Worm (Caenorhabditis elegans) whole organism, L4 larva: ENCODE results near the gene ugt-17.

ENCODE experiments used
- F26F4.8 ChIP-seq: fragments of 200-800 bp; sonication (Bioruptor generic); conservative IDR thresholded peaks from 2 replicates; pipeline ENCODE4 v1.3.6; 2022; ENCODE audit warnings: missing genetic modification characterization, missing compliant biosample characterization
- F49E8.2 ChIP-seq: sonication (generic microtip); optimal IDR thresholded peaks from 2 replicates; lab custom pipeline; 2016; ENCODE audit warnings: missing compliant biosample characterization, mild to moderate bottlenecking, missing genetic modification characterization, borderline replicate concordance
- T26A8.4 ChIP-seq: fragments of 200-800 bp; sonication (Bioruptor generic); IDR thresholded peaks from 2 replicates; pipeline ENCODE4 v1.3.6; 2022; ENCODE audit warnings: missing genetic modification characterization, missing compliant biosample characterization
- Y105C5A.15 ChIP-seq: fragments of 200-800 bp; sonication (Bioruptor generic); IDR thresholded peaks from 2 replicates; pipeline ENCODE4 v1.3.6; 2022; ENCODE audit warnings: missing genetic modification characterization, missing compliant biosample characterization
- aha-1 ChIP-seq: fragments of 150-350 bp; peaks from one replicate; lab custom pipeline; 2014; ENCODE audit warnings: missing biosample characterization, missing genetic modification characterization
- ceh-44 ChIP-seq: fragments of 200-800 bp; sonication (Bioruptor generic); IDR thresholded peaks from 2 replicates; pipeline ENCODE4 v1.3.6; 2022; ENCODE audit warnings: missing genetic modification reagents, missing genetic modification characterization, missing compliant biosample characterization
- dmd-6 ChIP-seq: fragments of 200-800 bp; sonication (Bioruptor generic); IDR thresholded peaks from 2 replicates; pipeline ENCODE4 v1.3.6; 2022; ENCODE audit warnings: missing genetic modification reagents, missing genetic modification characterization, missing compliant biosample characterization
- dmd-9 ChIP-seq: fragments of 200-800 bp; sonication (Bioruptor generic); IDR thresholded peaks from 2 replicates; pipeline ENCODE4 v1.3.6; 2022; ENCODE audit warnings: missing genetic modification reagents, missing genetic modification characterization, missing compliant biosample characterization
- dve-1 ChIP-seq: sonication (generic microtip); optimal IDR thresholded peaks from 2 replicates; lab custom pipeline; 2017; ENCODE audit warnings: antibody characterized with exemption, mild to moderate bottlenecking, missing genetic modification characterization, missing compliant biosample characterization; ENCODE audit not compliant: insufficient read depth
- fkh-10 ChIP-seq: fragments of 150-350 bp; optimal IDR thresholded peaks from 2 replicates; lab custom pipeline; 2014; ENCODE audit warnings: missing biosample characterization, missing genetic modification reagents, missing genetic modification characterization
- hlh-11 ChIP-seq: fragments of 200-800 bp; sonication (Bioruptor generic); optimal IDR thresholded peaks from 2 replicates; lab custom pipeline; 2018; ENCODE audit warnings: mild to moderate bottlenecking, missing genetic modification characterization, missing compliant biosample characterization
- hlh-30 ChIP-seq: sonication (generic microtip); optimal IDR thresholded peaks from 2 replicates; lab custom pipeline; 2017; ENCODE audit warnings: antibody characterized with exemption, mild to moderate bottlenecking, missing genetic modification characterization, missing compliant biosample characterization; ENCODE audit not compliant: insufficient read depth
- lin-13 ChIP-seq: fragments of 150-350 bp; optimal IDR thresholded peaks from 2 replicates; lab custom pipeline; 2014; ENCODE audit warnings: missing biosample characterization, missing genetic modification reagents, missing genetic modification characterization
- lin-29 ChIP-seq: fragments of 200-800 bp; sonication (Bioruptor generic); IDR thresholded peaks from 2 replicates; pipeline ENCODE4 v1.3.6; 2022; ENCODE audit warnings: missing genetic modification reagents, missing genetic modification characterization, missing compliant biosample characterization
- nhr-102 ChIP-seq: sonication (generic microtip); optimal IDR thresholded peaks from 2 replicates; lab custom pipeline; 2016; ENCODE audit warnings: mild to moderate bottlenecking, missing genetic modification characterization, moderate library complexity, missing compliant biosample characterization
- nhr-111 ChIP-seq: fragments of 200-800 bp; sonication (Bioruptor generic); optimal IDR thresholded peaks from 2 replicates; lab custom pipeline; 2018; ENCODE audit warnings: mild to moderate bottlenecking, missing genetic modification characterization, missing compliant biosample characterization
- nhr-237 ChIP-seq: sonication (generic microtip); optimal IDR thresholded peaks from 2 replicates; lab custom pipeline; 2017; ENCODE audit warnings: missing biosample characterization, missing genetic modification characterization
- nhr-28 ChIP-seq: fragments of 150-350 bp; optimal IDR thresholded peaks from 2 replicates; lab custom pipeline; 2014; ENCODE audit warnings: missing biosample characterization, missing genetic modification characterization
- nhr-6 ChIP-seq: fragments of 150-350 bp; optimal IDR thresholded peaks from 2 replicates; lab custom pipeline; 2014; ENCODE audit warnings: missing biosample characterization, missing genetic modification characterization
- nhr-77 ChIP-seq: fragments of 150-350 bp; optimal IDR thresholded peaks from 2 replicates; lab custom pipeline; 2014; ENCODE audit warnings: missing biosample characterization, missing genetic modification characterization
- pha-4 ChIP-seq, 2 experiments: fragments of 150-350 bp in 1 of 2; fragments of 200-800 bp in 1 of 2; sonication (Bioruptor generic) in 1 of 2; IDR thresholded peaks in 1 of 2; optimal IDR thresholded peaks in 1 of 2; 2 replicates each; pipeline versions ENCODE4 v1.3.6 to Lab custom; 2014 to 2022; ENCODE audit warnings: missing genetic modification characterization in 2 of 2, missing genetic modification reagents in 2 of 2, missing biosample characterization in 1 of 2, missing compliant biosample characterization in 1 of 2
- set-16 ChIP-seq: fragments of 200-800 bp; sonication (Bioruptor generic); IDR thresholded peaks from 2 replicates; pipeline ENCODE4 v1.3.6; 2022; ENCODE audit warnings: missing genetic modification reagents, missing genetic modification characterization, missing compliant biosample characterization
- unc-130 ChIP-seq: sonication (generic microtip); optimal IDR thresholded peaks from 2 replicates; lab custom pipeline; 2016; ENCODE audit warnings: missing genetic modification reagents, missing genetic modification characterization, missing compliant biosample characterization
- unc-62 ChIP-seq, 3 experiments: fragments of 150-350 bp in 1 of 3; sonication (generic microtip); optimal IDR thresholded peaks in 2 of 3; peaks in 1 of 3; 1 replicate in 1 of 3; 2 replicates in 2 of 3; lab custom pipeline; 2014 to 2017; ENCODE audit warnings: missing biosample characterization in 3 of 3, missing genetic modification characterization in 3 of 3, missing genetic modification reagents in 3 of 3, missing genotype in 1 of 3
- zfp-3 ChIP-seq: fragments of 200-800 bp; sonication (Bioruptor generic); conservative IDR thresholded peaks from 2 replicates; pipeline ENCODE4 v1.3.6; 2022; ENCODE audit warnings: missing genetic modification reagents, missing genetic modification characterization, missing compliant biosample characterization
- zip-2 ChIP-seq: fragments of 150-350 bp; optimal IDR thresholded peaks from 2 replicates; lab custom pipeline; 2014; ENCODE audit warnings: missing biosample characterization, missing genetic modification characterization
- ztf-11 ChIP-seq: fragments of 150-350 bp; optimal IDR thresholded peaks from 2 replicates; lab custom pipeline; 2014; ENCODE audit warnings: missing biosample characterization, missing genetic modification characterization

Gene ugt-17

DNA sequence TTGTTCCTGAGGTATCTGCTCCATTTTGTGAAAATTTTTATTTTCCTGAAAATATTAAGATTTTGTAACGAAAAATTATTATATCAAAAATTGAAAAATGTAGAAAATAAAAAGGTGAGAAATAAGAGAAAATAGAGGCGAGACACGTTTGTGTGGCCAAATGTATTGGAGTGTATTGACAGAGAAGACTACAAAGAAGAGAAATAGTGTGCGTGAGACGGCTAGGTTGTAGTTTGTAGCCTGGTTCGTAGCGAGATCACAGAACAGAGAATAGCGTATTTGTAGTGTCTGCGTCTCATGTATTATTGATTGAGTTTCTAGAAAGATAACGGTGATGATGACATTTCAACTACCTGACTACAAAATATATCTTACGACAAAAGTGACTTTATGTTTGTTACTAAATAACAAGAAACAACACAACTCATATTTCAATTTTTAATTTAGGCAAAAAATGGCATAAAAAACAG, 20.7 kb downstream of the ugt-17 start, which contains the start of gene nhr-12 (continued):
- TF ChIP-seq hlh-11 (tag; lab: Kevin White, UChicago) (no peak), lin-13 (GFP tag; lab: Kevin White, UChicago) (no peak), pha-4 (GFP tag; IDR thresholded peaks at IDR 0.05; lab: Robert Waterston, UW) (no peak), pha-4 (tag; optimal IDR thresholded peaks at IDR 0.05; lab: Kevin White, UChicago) (no peak)
- TF ChIP-seq, all 104 proteins: peak for 7

DNA sequence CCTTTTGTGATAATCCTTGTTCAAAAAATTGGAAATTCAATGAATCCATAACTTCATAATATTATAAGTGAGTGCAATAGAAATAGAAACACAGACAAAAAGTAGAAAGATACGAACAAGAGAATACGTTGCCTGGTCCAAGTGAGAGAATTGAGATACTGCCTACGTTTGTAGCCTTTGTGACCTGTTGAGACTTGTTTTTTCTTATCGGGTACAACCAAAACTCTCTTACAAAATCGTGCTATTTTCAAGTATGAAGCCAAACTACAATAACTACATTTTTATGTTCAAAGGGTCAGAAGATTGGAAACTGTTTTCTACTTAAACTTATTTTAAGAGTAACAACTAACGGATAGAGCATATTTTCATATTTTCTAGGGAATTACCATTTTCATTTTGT, 23.1 kb downstream of the ugt-17 start, which contains the start of gene nhr-205:
TSS of gene nhr-205 (minus strand) at position 141 of the 400 bp plus-strand sequence.
- peak; percentile 89 for TF ChIP-seq nhr-28 (tag; lab: Kevin White, UChicago)
- TF ChIP-seq Y105C5A.15 (GFP tag; lab: Robert Waterston, UW): no peak
- TF ChIP-seq nhr-6: no peak
- TF ChIP-seq nhr-77 (tag; lab: Kevin White, UChicago): peak; percentile 89
- TF ChIP-seq lin-29 (GFP tag; lab: Robert Waterston, UW): no peak
- TF ChIP-seq hlh-30 (tag; lab: Kevin White, UChicago): no peak
- TF ChIP-seq F26F4.8 (GFP tag; lab: Robert Waterston, UW): no peak

DNA sequence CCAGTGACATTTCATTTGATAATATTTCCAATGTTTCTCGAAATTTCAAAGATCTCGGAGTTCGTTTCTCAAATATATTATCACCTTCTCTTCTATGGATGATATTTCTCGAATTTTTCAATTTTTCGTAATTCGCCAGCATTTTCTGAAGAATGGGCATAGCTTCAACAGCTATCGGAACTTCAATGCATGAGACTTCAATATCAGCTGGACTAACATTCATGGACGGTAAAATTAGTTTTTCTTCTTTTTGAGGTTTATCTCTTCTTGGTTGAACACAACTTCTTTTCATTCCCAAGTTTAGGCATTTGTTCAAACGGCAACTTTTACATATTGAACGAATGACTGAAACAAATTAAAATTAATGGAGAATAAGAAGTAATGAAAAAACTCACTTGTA, 23.9 kb downstream of the ugt-17 start:
- TF ChIP-seq unc-62 (GFP tag; optimal IDR thresholded peaks at IDR 0.05 in 1 of 2; lab: Kevin White, UChicago) (peak in 1 of 2 experiments; percentile 94), unc-62 (tag; optimal IDR thresholded peaks at IDR 0.05; lab: Kevin White, UChicago) (no peak), lin-29 (GFP tag; lab: Robert Waterston, UW) (no peak)

DNA sequence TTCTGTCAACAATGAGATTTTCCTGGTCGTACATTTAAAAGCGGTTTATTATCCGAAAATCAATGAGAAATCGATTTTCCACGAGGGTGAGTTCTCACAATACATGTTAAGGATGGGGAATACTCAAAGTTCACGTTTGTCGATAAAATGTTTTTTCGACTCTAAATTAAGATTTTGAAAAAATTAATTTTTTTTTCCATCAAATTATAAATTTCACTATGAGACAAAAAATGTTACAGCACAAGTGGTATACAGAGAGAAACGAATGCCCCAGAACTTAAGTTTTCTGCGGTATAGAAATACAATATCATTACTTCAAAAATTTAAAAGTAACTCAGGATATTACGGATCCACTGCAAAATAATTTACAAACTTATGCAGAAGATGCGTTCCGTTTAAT, 26.5 kb downstream of the ugt-17 start, which contains the start of gene R04B5.1:
TSS of gene R04B5.1 (minus strand) at position 101 of the 400 bp plus-strand sequence.
- TF ChIP-seq nhr-102 (tag; lab: Kevin White, UChicago): no peak
- TF ChIP-seq nhr-28 (tag; lab: Kevin White, UChicago): no peak
- TF ChIP-seq aha-1: no peak
- no peak for TF ChIP-seq unc-130
- TF ChIP-seq dve-1 (tag; lab: Kevin White, UChicago): no peak
- no peak for TF ChIP-seq ztf-11 (tag; lab: Kevin White, UChicago)
- no peak for TF ChIP-seq fkh-10
- TF ChIP-seq zfp-3: no peak

DNA sequence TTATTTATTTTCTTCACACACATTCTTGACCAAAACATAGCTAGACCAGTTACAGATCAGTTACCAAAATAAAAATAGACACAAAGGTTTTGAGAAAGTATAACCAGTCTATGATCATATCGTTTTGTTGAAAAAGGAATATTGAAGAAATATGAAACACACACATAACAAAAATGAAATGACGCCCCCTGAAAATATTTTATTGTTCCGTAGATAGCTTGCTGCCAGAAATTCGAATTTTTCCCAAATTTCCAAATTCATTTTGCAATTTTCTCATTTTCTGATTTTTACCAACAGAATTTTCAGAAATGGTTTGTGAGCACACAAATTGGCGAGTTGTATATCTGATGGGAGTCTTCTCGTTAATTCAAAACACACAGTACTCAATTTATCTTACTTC, 29.3 kb downstream of the ugt-17 start, which contains the start of gene F57A8.7:
TSS of gene F57A8.7 (plus strand) at position 301 of the 400 bp plus-strand sequence.
- no peak for TF ChIP-seq pha-4 (GFP tag; IDR thresholded peaks at IDR 0.05; lab: Robert Waterston, UW)
- no peak for TF ChIP-seq pha-4 (tag; optimal IDR thresholded peaks at IDR 0.05; lab: Kevin White, UChicago)
- no peak for TF ChIP-seq hlh-11 (tag; lab: Kevin White, UChicago)
- TF ChIP-seq nhr-111 (GFP tag; lab: Kevin White, UChicago): no peak
- no peak for TF ChIP-seq nhr-102 (tag; lab: Kevin White, UChicago)
- TF ChIP-seq nhr-237 (tag; lab: Kevin White, UChicago): no peak
- no peak for TF ChIP-seq fkh-10
- TF ChIP-seq set-16 (GFP tag; lab: Robert Waterston, UW): no peak
- TF ChIP-seq Y105C5A.15 (GFP tag; lab: Robert Waterston, UW): no peak
- no peak for TF ChIP-seq ceh-44 (GFP tag; lab: Robert Waterston, UW)
- no peak for TF ChIP-seq zip-2
- no peak for TF ChIP-seq T26A8.4 (GFP tag; lab: Robert Waterston, UW)

DNA sequence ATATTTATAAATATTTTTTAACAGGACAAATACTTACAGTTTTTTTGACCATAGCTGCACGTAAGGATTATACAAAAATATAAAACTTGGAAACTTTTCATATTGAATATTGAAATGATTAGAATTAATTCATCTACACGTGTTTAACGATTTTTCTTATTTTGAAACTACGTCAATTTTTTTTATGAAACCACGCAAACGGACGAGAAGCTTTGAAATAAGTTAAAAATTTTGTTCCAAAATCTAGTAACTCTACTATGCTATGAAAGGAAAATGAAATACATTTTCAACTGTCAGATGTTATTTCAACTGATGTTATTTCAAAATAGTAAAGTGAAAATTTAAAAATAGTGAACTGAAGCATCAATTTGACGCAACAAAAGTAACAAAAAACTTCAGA, 31.0 kb downstream of the ugt-17 start, which contains the start of gene F57A8.6:
TSS of gene F57A8.6 (minus strand) at position 101 of the 400 bp plus-strand sequence.
- TF ChIP-seq ceh-44 (GFP tag; lab: Robert Waterston, UW) (no peak), lin-13 (GFP tag; lab: Kevin White, UChicago) (no peak), F49E8.2 (no peak), dmd-9 (no peak), dmd-6 (no peak)
- TF ChIP-seq, all 104 proteins: peak for 0
